Fruit fly (Drosophila melanogaster) whole organism: ENCODE measurements around the gene CG2854.

Experiments
- CG8478 ChIP-seq: fragments of >200 bp; optimal IDR thresholded peaks from 2 replicates; lab custom pipeline; 2018; ENCODE audit warnings: inconsistent platforms
- EcR ChIP-seq, 2 experiments: fragments of >200 bp; optimal IDR thresholded peaks; 2 replicates each; lab custom pipeline; 2017; ENCODE audit warnings: missing biosample characterization in 2 of 2, missing genetic modification characterization in 2 of 2, missing genetic modification reagents in 2 of 2
- pan ChIP-seq: fragments of >200 bp; optimal IDR thresholded peaks from 2 replicates; lab custom pipeline; 2017
- psq ChIP-seq: fragments of >200 bp; optimal IDR thresholded peaks from 2 replicates; lab custom pipeline; 2017
- usp ChIP-seq: fragments of >200 bp; optimal IDR thresholded peaks from 2 replicates; lab custom pipeline; 2017; ENCODE audit warnings: missing biosample characterization, missing genetic modification characterization, mixed read lengths

- TF ChIP-seq psq: no peak
- TF ChIP-seq pan (lab: Kevin White, UChicago): no peak
- TF ChIP-seq EcR (GFP tag; optimal IDR thresholded peaks at IDR 0.05; lab: Kevin White, UChicago): no peak
- no peak for TF ChIP-seq usp
- TF ChIP-seq CG8478 (lab: Kevin White, UChicago): no peak
Observed at dm6 chrX:2325658-2326245, 1.2 kb upstream of the CG2854 start, which contains the start of gene CG14050.
